Worm (Caenorhabditis elegans): ENCODE measurements around the gene mig-32.

ce11 chrIV:12044844-12045738 lies 46.9 kb downstream of the mig-32 start:
- TF ChIP-seq mab-5 (tag; optimal IDR thresholded peaks at IDR 0.05), result no peak
- peak; percentile 36 for TF ChIP-seq nhr-25 (tag; optimal IDR thresholded peaks at IDR 0.05)
- peak; percentile 29 for TF ChIP-seq ceh-16 (tag; optimal IDR thresholded peaks at IDR 0.05)
- TF ChIP-seq egl-27 (tag; optimal IDR thresholded peaks at IDR 0.05), result peak; percentile 34
- peak in 1 of 2 experiments; percentile 21 for TF ChIP-seq lsy-2 (tag; optimal IDR thresholded peaks at IDR 0.05)
- no peak for TF ChIP-seq ZK546.5 (tag; optimal IDR thresholded peaks at IDR 0.05)

Measured in whole organism, L2 larva.